Worm (Caenorhabditis elegans): Measurements from ENCODE around the gene T01G1.4.

Gene T01G1.4

ce11 chrIV:11388684-11389083, 27.4 kb upstream of the T01G1.4 start (continued):
- TF ChIP-seq blmp-1 (tag; optimal IDR thresholded peaks at IDR 0.05) (no peak), mdl-1 (tag; optimal IDR thresholded peaks at IDR 0.05) (no peak), isw-1 (GFP tag; IDR thresholded peaks at IDR 0.05) (no peak)

- TF ChIP-seq efl-1 (optimal IDR thresholded peaks at IDR 0.05), result no peak
- peak in 1 of 2 experiments; percentile 0 for TF ChIP-seq efl-1 (GFP tag; optimal IDR thresholded peaks at IDR 0.05 in 1 of 2)
- no peak for TF ChIP-seq unc-62 (GFP tag; optimal IDR thresholded peaks at IDR 0.05)
These were observed 17.9 kb upstream of the T01G1.4 start, which contains the start of gene fbxb-76 for ce11 chrIV:11379254-11379653. Gene fbxb-76 (minus strand): TSS chrIV:11379354.

ce11 chrIV:11377439-11377838, 16.1 kb upstream of the T01G1.4 start:
- TF ChIP-seq tbx-2 (tag; optimal IDR thresholded peaks at IDR 0.05) (no peak), hlh-4 (tag; optimal IDR thresholded peaks at IDR 0.05) (no peak), egl-27 (tag; optimal IDR thresholded peaks at IDR 0.05) (no peak), lsy-2 (tag; optimal IDR thresholded peaks at IDR 0.05) (no peak), ztf-11 (tag; optimal IDR thresholded peaks at IDR 0.05) (no peak), nhr-76 (tag; optimal IDR thresholded peaks at IDR 0.05) (no peak), lin-15B (tag; optimal IDR thresholded peaks at IDR 0.05) (no peak), efl-1 (optimal IDR thresholded peaks at IDR 0.05) (no peak), efl-1 (GFP tag; optimal IDR thresholded peaks at IDR 0.05 in 1 of 2) (no peak), jun-1 (tag; optimal IDR thresholded peaks at IDR 0.05) (no peak), hlh-17 (GFP tag; optimal IDR thresholded peaks at IDR 0.05; ENCODE audit: borderline replicate concordance) (no peak), ztf-4 (tag; optimal IDR thresholded peaks at IDR 0.05) (no peak), zag-1 (tag; optimal IDR thresholded peaks at IDR 0.05) (no peak), tlp-1 (tag; optimal IDR thresholded peaks at IDR 0.05) (no peak), fkh-8 (tag; optimal IDR thresholded peaks at IDR 0.05) (no peak), Y116A8C.19 (tag; optimal IDR thresholded peaks at IDR 0.05; ENCODE audit: borderline replicate concordance) (no peak), isw-1 (GFP tag; IDR thresholded peaks at IDR 0.05) (no peak), rnt-1 (tag; optimal IDR thresholded peaks at IDR 0.05) (no peak), snu-23 (GFP tag; optimal IDR thresholded peaks at IDR 0.05) (no peak)

- TF ChIP-seq ceh-88 (GFP tag; IDR thresholded peaks at IDR 0.05) (no peak), egl-13 (tag; optimal IDR thresholded peaks at IDR 0.05) (no peak), irx-1 (tag; optimal IDR thresholded peaks at IDR 0.05) (no peak), zag-1 (tag; optimal IDR thresholded peaks at IDR 0.05) (no peak), tbx-2 (tag; optimal IDR thresholded peaks at IDR 0.05) (no peak), dsc-1 (tag; optimal IDR thresholded peaks at IDR 0.05) (no peak), nhr-84 (tag; optimal IDR thresholded peaks at IDR 0.05) (no peak), lin-35 (GFP tag; optimal IDR thresholded peaks at IDR 0.05) (no peak), rnt-1 (tag; optimal IDR thresholded peaks at IDR 0.05) (no peak), lin-13 (GFP tag; optimal IDR thresholded peaks at IDR 0.05) (no peak), F16B12.6 (tag; optimal IDR thresholded peaks at IDR 0.05) (no peak), hpl-2 (GFP tag; optimal IDR thresholded peaks at IDR 0.05) (no peak), lin-14 (GFP tag; optimal IDR thresholded peaks at IDR 0.05) (no peak), hlh-4 (tag; optimal IDR thresholded peaks at IDR 0.05) (no peak), C04F5.9 (tag; optimal IDR thresholded peaks at IDR 0.05) (no peak)
These were observed 14.4 kb upstream of the T01G1.4 start for ce11 chrIV:11375713-11376112.

- TF ChIP-seq fkh-8 (tag; optimal IDR thresholded peaks at IDR 0.05) (no peak), nhr-85 (tag) (no peak), lsy-2 (tag; optimal IDR thresholded peaks at IDR 0.05) (no peak), elt-2 (tag; optimal IDR thresholded peaks at IDR 0.05) (no peak), rnt-1 (tag; optimal IDR thresholded peaks at IDR 0.05) (no peak), nhr-71 (tag; optimal IDR thresholded peaks at IDR 0.05) (no peak), lir-3 (tag; optimal IDR thresholded peaks at IDR 0.05; ENCODE audit: poor library complexity) (no peak), hlh-4 (tag; optimal IDR thresholded peaks at IDR 0.05) (no peak), swsn-7 (tag; optimal IDR thresholded peaks at IDR 0.05) (no peak), ceh-8 (GFP tag; optimal IDR thresholded peaks at IDR 0.05) (no peak), snu-23 (GFP tag; optimal IDR thresholded peaks at IDR 0.05) (no peak), xbp-1 (tag; optimal IDR thresholded peaks at IDR 0.05) (no peak), mdl-1 (tag; optimal IDR thresholded peaks at IDR 0.05) (no peak), hlh-17 (GFP tag; optimal IDR thresholded peaks at IDR 0.05; ENCODE audit: borderline replicate concordance) (no peak), C04F5.9 (tag; optimal IDR thresholded peaks at IDR 0.05) (no peak)
These were observed 11.2 kb upstream of the T01G1.4 start, which contains the start of gene cbd-1 for ce11 chrIV:11372366-11372997. Gene cbd-1 (plus strand): TSS chrIV:11372991.
